Fruit fly (Drosophila melanogaster) whole organism, embryonic: ENCODE data around the gene CG4593.
A peak's percentile ranks its signal among the peaks of the same experiment; 100 is the strongest.

Experiments
- CG10431 ChIP-seq: fragments of 200-800 bp; sonication (Bioruptor generic); optimal IDR thresholded peaks from 3 replicates; lab custom pipeline; 2018; ENCODE audit warnings: missing biosample characterization, mild to moderate bottlenecking, missing genetic modification characterization
- CG11723 ChIP-seq: fragments of 200-800 bp; sonication (Bioruptor generic); optimal IDR thresholded peaks from 2 replicates; lab custom pipeline; 2017; ENCODE audit warnings: missing biosample characterization, mild to moderate bottlenecking, missing genetic modification characterization
- CG13123 ChIP-seq: fragments of 200-800 bp; sonication (Bioruptor generic); optimal IDR thresholded peaks from 2 replicates; lab custom pipeline; 2016; ENCODE audit warnings: missing biosample characterization, missing genetic modification characterization
- CG13296 ChIP-seq: fragments of 200-800 bp; sonication (Bioruptor generic); optimal IDR thresholded peaks from 3 replicates; lab custom pipeline; 2018; ENCODE audit warnings: missing biosample characterization, mild to moderate bottlenecking, missing genetic modification characterization
- CG13424 ChIP-seq: fragments of 200-800 bp; sonication (Bioruptor generic); optimal IDR thresholded peaks from 2 replicates; lab custom pipeline; 2019; ENCODE audit warnings: missing biosample characterization, mild to moderate bottlenecking, missing genetic modification characterization, moderate library complexity
- CG13894 ChIP-seq: fragments of 200-800 bp; sonication (Bioruptor generic); optimal IDR thresholded peaks from 3 replicates; lab custom pipeline; 2018; ENCODE audit warnings: missing biosample characterization, mild to moderate bottlenecking, missing genetic modification characterization, moderate library complexity
- CG14014 ChIP-seq: fragments of 200-800 bp; sonication (Bioruptor generic); IDR thresholded peaks from 2 replicates; pipeline ENCODE4 v1.3.6; 2022; ENCODE audit warnings: missing biosample characterization, missing genetic modification characterization
- CG17359 ChIP-seq: fragments of 200-800 bp; sonication (Bioruptor generic); optimal IDR thresholded peaks from 3 replicates; lab custom pipeline; 2018; ENCODE audit warnings: missing biosample characterization, mild to moderate bottlenecking, missing genetic modification characterization, moderate library complexity
- CG17829 ChIP-seq: fragments of 200-800 bp; optimal IDR thresholded peaks from 2 replicates; lab custom pipeline; 2019; ENCODE audit warnings: missing biosample characterization, mild to moderate bottlenecking, missing genetic modification characterization, moderate library complexity
- CG2199 ChIP-seq: fragments of 200-800 bp; sonication (Bioruptor generic); IDR thresholded peaks from 3 replicates; pipeline ENCODE4 v1.3.6; 2022; ENCODE audit warnings: missing biosample characterization, missing genetic modification characterization
- CG31441 ChIP-seq: fragments of 200-800 bp; sonication (Bioruptor generic); IDR thresholded peaks from 2 replicates; pipeline ENCODE4 v1.3.6; 2022; ENCODE audit warnings: missing biosample characterization, missing genetic modification characterization
- CG3838 ChIP-seq: fragments of 200-800 bp; sonication (Bioruptor generic); optimal IDR thresholded peaks from 3 replicates; lab custom pipeline; 2016; ENCODE audit warnings: missing biosample characterization, missing genetic modification characterization
- CG3847 ChIP-seq: fragments of 200-800 bp; sonication (Bioruptor generic); IDR thresholded peaks from 2 replicates; pipeline ENCODE4 v1.3.6; 2022; ENCODE audit warnings: missing biosample characterization, missing genetic modification characterization
- CG8089 ChIP-seq: fragments of 200-800 bp; sonication (Bioruptor generic); optimal IDR thresholded peaks from 3 replicates; lab custom pipeline; 2016; ENCODE audit warnings: missing biosample characterization, missing genetic modification characterization
- CG8290 ChIP-seq, 3 experiments: fragments of 200-800 bp; sonication (Bioruptor generic); optimal IDR thresholded peaks; 2 replicates each; lab custom pipeline; 2016 to 2019; ENCODE audit warnings: missing biosample characterization in 3 of 3, missing genetic modification characterization in 3 of 3, mild to moderate bottlenecking in 2 of 3, moderate library complexity in 1 of 3
- CG8478 ChIP-seq: fragments of >200 bp; optimal IDR thresholded peaks from 2 replicates; lab custom pipeline; 2018
- CG9817 ChIP-seq: fragments of 200-800 bp; sonication (Bioruptor generic); optimal IDR thresholded peaks from 2 replicates; lab custom pipeline; 2018; ENCODE audit warnings: missing biosample characterization, mild to moderate bottlenecking, missing genetic modification characterization, moderate library complexity
- Camta ChIP-seq: fragments of 200-800 bp; sonication (Bioruptor generic); optimal IDR thresholded peaks from 2 replicates; lab custom pipeline; 2016; ENCODE audit warnings: missing biosample characterization, missing genetic modification characterization
- Dip3 ChIP-seq: fragments of 200-800 bp; sonication (Bioruptor generic); optimal IDR thresholded peaks from 3 replicates; lab custom pipeline; 2016; ENCODE audit warnings: missing biosample characterization, missing genetic modification characterization
- E2f1 ChIP-seq: fragments of 200-800 bp; sonication (Bioruptor generic); IDR thresholded peaks from 2 replicates; pipeline ENCODE4 v1.3.6; 2022; ENCODE audit warnings: missing biosample characterization, missing genetic modification characterization
- E2f2 ChIP-seq: fragments of 200-800 bp; sonication (Bioruptor generic); IDR thresholded peaks from 2 replicates; pipeline ENCODE4 v1.3.6; 2022; ENCODE audit warnings: missing biosample characterization, missing genetic modification characterization
- Fer3 ChIP-seq: fragments of 200-800 bp; sonication (Bioruptor generic); optimal IDR thresholded peaks from 2 replicates; lab custom pipeline; 2018; ENCODE audit warnings: missing biosample characterization, mild to moderate bottlenecking, missing genetic modification characterization, moderate library complexity
- Mad ChIP-seq: fragments of 200-800 bp; sonication (Bioruptor generic); optimal IDR thresholded peaks from 2 replicates; lab custom pipeline; 2016; ENCODE audit warnings: missing biosample characterization, missing genetic modification characterization
- NFAT ChIP-seq: fragments of 200-800 bp; sonication (Bioruptor generic); IDR thresholded peaks from 2 replicates; pipeline ENCODE4 v1.3.6; 2022; ENCODE audit warnings: missing biosample characterization, missing genetic modification characterization
- Poxn ChIP-seq: fragments of 200-800 bp; sonication (Bioruptor generic); IDR thresholded peaks from 2 replicates; pipeline ENCODE4 v1.3.6; 2022; ENCODE audit warnings: missing biosample characterization, missing genetic modification characterization
- Ravus ChIP-seq: fragments of 200-800 bp; sonication (Bioruptor generic); IDR thresholded peaks from 2 replicates; pipeline ENCODE4 v1.3.6; 2022; ENCODE audit warnings: missing biosample characterization, missing genetic modification characterization
- Sin3A ChIP-seq: fragments of >200 bp; optimal IDR thresholded peaks from 2 replicates; lab custom pipeline; 2018
- Spps ChIP-seq: fragments of 200-800 bp; sonication (Bioruptor generic); optimal IDR thresholded peaks from 2 replicates; lab custom pipeline; 2018; ENCODE audit warnings: missing biosample characterization, mild to moderate bottlenecking, missing genetic modification characterization
- Stat92E ChIP-seq, 3 experiments: fragments of >200 bp in 2 of 3; fragments of 200-800 bp in 1 of 3; sonication (Bioruptor generic) in 1 of 3; optimal IDR thresholded peaks; 2 replicates each; lab custom pipeline; 2017 to 2019; ENCODE audit warnings: missing biosample characterization in 3 of 3, missing genetic modification characterization in 3 of 3, mild to moderate bottlenecking in 1 of 3, moderate library complexity in 1 of 3
- abd-A ChIP-seq: fragments of 200-800 bp; sonication (Bioruptor generic); optimal IDR thresholded peaks from 3 replicates; lab custom pipeline; 2019; ENCODE audit warnings: missing biosample characterization, mild to moderate bottlenecking, missing genetic modification characterization, moderate library complexity
- aop ChIP-seq: fragments of 200-800 bp; sonication (Bioruptor generic); IDR thresholded peaks from 2 replicates; pipeline ENCODE4 v1.3.6; 2022; ENCODE audit warnings: missing biosample characterization, missing genetic modification characterization
- ato ChIP-seq: fragments of 200-800 bp; sonication (Bioruptor generic); IDR thresholded peaks from 2 replicates; pipeline ENCODE4 v1.3.6; 2022; ENCODE audit warnings: missing biosample characterization, missing genetic modification characterization; ENCODE audit not compliant: partially characterized antibody
- cad ChIP-seq: fragments of >200 bp; optimal IDR thresholded peaks from 2 replicates; lab custom pipeline; 2017; ENCODE audit warnings: missing biosample characterization, missing genetic modification characterization
- chinmo ChIP-seq: fragments of 200-800 bp; sonication (Bioruptor generic); IDR thresholded peaks from 4 replicates; pipeline ENCODE4 v1.3.6; 2022; ENCODE audit warnings: missing biosample characterization, missing genetic modification characterization; ENCODE audit not compliant: partially characterized antibody
- dan ChIP-seq: fragments of 200-800 bp; sonication (Bioruptor generic); IDR thresholded peaks from 2 replicates; pipeline ENCODE4 v1.3.6; 2022; ENCODE audit warnings: missing biosample characterization, missing genetic modification characterization
- dmrt11E ChIP-seq: fragments of 200-800 bp; sonication (Bioruptor generic); optimal IDR thresholded peaks from 3 replicates; lab custom pipeline; 2018; ENCODE audit warnings: missing biosample characterization, mild to moderate bottlenecking, missing genetic modification characterization, moderate library complexity
- eyg ChIP-seq: fragments of 200-800 bp; sonication (Bioruptor generic); optimal IDR thresholded peaks from 3 replicates; lab custom pipeline; 2016; ENCODE audit warnings: missing biosample characterization, missing genetic modification characterization
- fd96Cb ChIP-seq: fragments of 200-800 bp; sonication (Bioruptor generic); optimal IDR thresholded peaks from 2 replicates; lab custom pipeline; 2018; ENCODE audit warnings: missing biosample characterization, mild to moderate bottlenecking, missing genetic modification characterization, moderate library complexity
- gfzf ChIP-seq: fragments of 200-800 bp; sonication (Bioruptor generic); optimal IDR thresholded peaks from 2 replicates; lab custom pipeline; 2016; ENCODE audit warnings: missing biosample characterization, mild to moderate bottlenecking, missing genetic modification characterization, moderate library complexity
- grau ChIP-seq: fragments of 200-800 bp; optimal IDR thresholded peaks from 3 replicates; lab custom pipeline; 2019; ENCODE audit warnings: missing biosample characterization, mild to moderate bottlenecking, missing genetic modification characterization, moderate library complexity
- lab ChIP-seq: fragments of 200-800 bp; sonication (Bioruptor generic); optimal IDR thresholded peaks from 3 replicates; lab custom pipeline; 2017; ENCODE audit warnings: missing biosample characterization, missing genetic modification characterization, mild to moderate bottlenecking, moderate library complexity, missing genetic modification reagents
- lilli ChIP-seq: fragments of 200-800 bp; sonication (Bioruptor generic); optimal IDR thresholded peaks from 3 replicates; lab custom pipeline; 2016; ENCODE audit warnings: missing biosample characterization, missing genetic modification characterization
- mam ChIP-seq: fragments of 200-800 bp; sonication (Bioruptor generic); optimal IDR thresholded peaks from 3 replicates; lab custom pipeline; 2016; ENCODE audit warnings: missing biosample characterization, missing genetic modification characterization
- nau ChIP-seq: fragments of 200-800 bp; sonication (Bioruptor generic); optimal IDR thresholded peaks from 3 replicates; lab custom pipeline; 2017; ENCODE audit warnings: missing biosample characterization, mild to moderate bottlenecking, missing genetic modification characterization, missing genetic modification reagents
- pho ChIP-seq: fragments of 200-800 bp; sonication (Bioruptor generic); optimal IDR thresholded peaks from 2 replicates; lab custom pipeline; 2016; ENCODE audit warnings: missing biosample characterization, missing genetic modification characterization
- slbo ChIP-seq: fragments of 200-800 bp; sonication (Bioruptor generic); IDR thresholded peaks from 2 replicates; pipeline ENCODE4 v1.3.6; 2022; ENCODE audit warnings: missing biosample characterization, missing genetic modification characterization
- sob ChIP-seq: fragments of 200-800 bp; sonication (Bioruptor generic); IDR thresholded peaks from 2 replicates; pipeline ENCODE4 v1.3.6; 2022; ENCODE audit warnings: missing biosample characterization, missing genetic modification characterization
- toy ChIP-seq: fragments of 200-800 bp; sonication (Bioruptor generic); IDR thresholded peaks from 2 replicates; pipeline ENCODE4 v1.3.6; 2022; ENCODE audit warnings: missing biosample characterization, missing genetic modification characterization
- unc-4 ChIP-seq: fragments of 200-800 bp; sonication (Bioruptor generic); IDR thresholded peaks from 2 replicates; pipeline ENCODE4 v1.3.6; 2022; ENCODE audit warnings: missing biosample characterization, missing genetic modification characterization; ENCODE audit not compliant: partially characterized antibody
- usp ChIP-seq: fragments of >200 bp; optimal IDR thresholded peaks from 2 replicates; lab custom pipeline; 2017; ENCODE audit warnings: missing biosample characterization, missing genetic modification characterization

The CG4593 gene

DNA sequence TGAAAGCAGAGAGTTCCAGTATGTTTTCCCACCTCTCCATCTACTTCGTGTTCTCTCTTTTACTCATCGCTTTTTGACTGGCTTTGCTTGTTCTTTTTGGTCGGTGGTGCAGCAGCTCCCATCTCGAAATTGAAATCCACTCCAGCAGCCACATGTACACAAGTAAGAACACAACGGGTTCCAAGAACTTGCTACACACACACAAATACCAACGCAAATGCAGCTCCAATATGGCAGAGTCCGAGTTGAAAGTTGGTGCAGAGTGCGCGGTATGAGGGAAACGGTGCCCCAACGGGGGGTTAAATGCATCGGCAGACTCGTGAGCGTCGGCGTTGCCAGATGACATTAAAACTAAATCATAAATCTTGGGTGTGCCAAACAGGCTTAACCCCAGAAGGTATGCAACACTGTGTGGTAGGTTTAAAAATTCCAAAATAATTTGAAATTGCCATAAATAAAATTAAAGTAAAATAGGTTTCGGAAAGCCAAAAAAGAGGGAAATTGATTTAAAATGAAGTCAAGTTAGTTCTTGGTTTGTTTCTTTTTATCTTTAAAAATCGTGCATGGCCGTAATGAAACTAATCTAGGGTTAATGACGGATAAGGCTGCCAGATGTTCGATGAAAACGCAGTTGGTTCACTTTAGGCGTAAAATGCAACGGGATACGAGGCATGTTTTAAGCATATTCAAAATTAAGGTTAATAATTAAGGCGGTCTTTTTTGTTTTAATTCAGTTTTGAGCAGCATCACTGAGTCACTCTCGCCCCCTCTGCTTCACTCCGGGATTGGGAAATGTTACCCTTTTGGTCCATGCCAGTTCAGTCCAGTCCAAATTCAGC is 15.8 kb upstream of the CG4593 start (continued):
- TF ChIP-seq abd-A (tag; lab: Kevin White, UChicago) (no peak), Camta (GFP tag; lab: Kevin White, UChicago) (no peak), CG10431 (no peak), slbo (no peak), E2f2 (no peak), chinmo (GFP tag; lab: Robert Waterston, UW) (no peak), unc-4 (GFP tag; lab: Robert Waterston, UW) (no peak), Stat92E (GFP tag; optimal IDR thresholded peaks at IDR 0.05; lab: Kevin White, UChicago) (peak in 1 of 3 experiments; percentile 96), Poxn (no peak), CG8089 (GFP tag; lab: Kevin White, UChicago) (no peak), CG13424 (tag; lab: Kevin White, UChicago) (peak; percentile 35), CG11723 (GFP tag; lab: Kevin White, UChicago) (no peak), CG9817 (tag; lab: Kevin White, UChicago) (no peak), fd96Cb (tag; lab: Kevin White, UChicago) (peak; percentile 39), usp (GFP tag; lab: Kevin White, UChicago) (no peak), gfzf (GFP tag; lab: Kevin White, UChicago) (no peak), CG2199 (no peak; the same call in 2 of the 3 replicates), lab (GFP tag; lab: Kevin White, UChicago) (no peak), dmrt11E (tag; lab: Kevin White, UChicago) (peak; percentile 32), E2f1 (GFP tag; lab: Robert Waterston, UW) (no peak), CG8290 (GFP tag; optimal IDR thresholded peaks at IDR 0.05; lab: Kevin White, UChicago) (peak; percentile 92), CG8290 (tag; optimal IDR thresholded peaks at IDR 0.05; lab: Kevin White, UChicago) (peak; percentile 47 to 93), Sin3A (no peak), cad (GFP tag; lab: Kevin White, UChicago) (no peak), CG14014 (GFP tag; lab: Robert Waterston, UW) (no peak), CG17359 (tag; lab: Kevin White, UChicago) (peak; percentile 31), ato (GFP tag; lab: Robert Waterston, UW) (no peak), CG31441 (GFP tag; lab: Robert Waterston, UW) (no peak), sob (GFP tag; lab: Robert Waterston, UW) (no peak), lilli (no peak), Ravus (GFP tag; lab: Robert Waterston, UW) (no peak), Dip3 (GFP tag; lab: Kevin White, UChicago) (no peak), CG3838 (GFP tag; lab: Kevin White, UChicago) (no peak), eyg (GFP tag; lab: Kevin White, UChicago) (no peak), nau (GFP tag; lab: Kevin White, UChicago) (no peak), aop (GFP tag; lab: Robert Waterston, UW) (no peak), mam (no peak), CG13123 (GFP tag; lab: Kevin White, UChicago) (no peak), CG8478 (no peak), dan (GFP tag; lab: Robert Waterston, UW) (no peak), pho (GFP tag; lab: Kevin White, UChicago) (no peak), NFAT (GFP tag; lab: Robert Waterston, UW) (no peak), CG17829 (tag; lab: Kevin White, UChicago) (peak; percentile 35), CG3847 (GFP tag; lab: Robert Waterston, UW) (no peak), grau (peak; percentile 10), Spps (tag; lab: Kevin White, UChicago) (no peak), Mad (GFP tag; lab: Kevin White, UChicago) (no peak), CG13296 (GFP tag; lab: Kevin White, UChicago) (no peak), Fer3 (tag; lab: Kevin White, UChicago) (peak; percentile 21), CG13894 (tag; lab: Kevin White, UChicago) (no peak), toy (GFP tag; lab: Robert Waterston, UW) (no peak)
